Worm (Caenorhabditis elegans) whole organism, midembryonic: ENCODE measurements around the gene rsp-8.

Experiments
- cog-1 ChIP-seq: sonication (generic microtip); optimal IDR thresholded peaks from 2 replicates; lab custom pipeline; 2016; ENCODE audit warnings: missing genetic modification characterization, missing compliant biosample characterization
- flt-1 ChIP-seq: fragments of 200-800 bp; sonication (Bioruptor generic); IDR thresholded peaks from 2 replicates; pipeline ENCODE4 v1.3.6; 2022; ENCODE audit warnings: missing genetic modification characterization, missing compliant biosample characterization
- ref-1 ChIP-seq: fragments of 200-800 bp; sonication (Bioruptor generic); conservative IDR thresholded peaks from 2 replicates; pipeline ENCODE4 v1.3.6; 2022; ENCODE audit warnings: missing genetic modification reagents, missing genetic modification characterization, missing compliant biosample characterization
- tab-1 ChIP-seq: fragments of 200-800 bp; sonication (Bioruptor generic); IDR thresholded peaks from 2 replicates; pipeline ENCODE4 v1.3.6; 2022; ENCODE audit warnings: missing genetic modification characterization, missing compliant biosample characterization
- ztf-29 ChIP-seq: fragments of 200-800 bp; sonication (Bioruptor generic); IDR thresholded peaks from 2 replicates; pipeline ENCODE4 v1.3.6; 2022; ENCODE audit warnings: missing genetic modification reagents, missing genetic modification characterization, missing compliant biosample characterization

- TF ChIP-seq ref-1 = no peak
- no peak for TF ChIP-seq cog-1
- TF ChIP-seq flt-1 (GFP tag; lab: Robert Waterston, UW) = no peak
- TF ChIP-seq ztf-29 (GFP tag; lab: Robert Waterston, UW) = no peak
- no peak for TF ChIP-seq tab-1 (GFP tag; lab: Robert Waterston, UW)
These were observed 3.8 kb upstream of the rsp-8 start, which contains the start of gene maa-1 for ce11 chrIII:11822407-11822806.
